Fruit fly (Drosophila melanogaster) whole organism, embryonic: Measurements from ENCODE around the gene Mybbp1A.
A peak's percentile ranks its signal among the peaks of the same experiment; 100 is the strongest.

Source experiments
- Asciz ChIP-seq: fragments of 200-800 bp; sonication (Bioruptor generic); optimal IDR thresholded peaks from 2 replicates; lab custom pipeline; 2017; ENCODE audit warnings: missing biosample characterization, mild to moderate bottlenecking, missing genetic modification characterization, missing genetic modification reagents
- CG11456 ChIP-seq: fragments of 200-800 bp; sonication (Bioruptor generic); IDR thresholded peaks from 3 replicates; pipeline ENCODE4 v1.3.6; 2022; ENCODE audit warnings: missing biosample characterization, missing genetic modification characterization
- CG11723 ChIP-seq: fragments of 200-800 bp; sonication (Bioruptor generic); optimal IDR thresholded peaks from 2 replicates; lab custom pipeline; 2017; ENCODE audit warnings: missing biosample characterization, mild to moderate bottlenecking, missing genetic modification characterization
- CG12391 ChIP-seq: fragments of 200-800 bp; sonication (Bioruptor generic); optimal IDR thresholded peaks from 3 replicates; lab custom pipeline; 2018; ENCODE audit warnings: missing biosample characterization, mild to moderate bottlenecking, missing genetic modification characterization, moderate library complexity
- CG15479 ChIP-seq: fragments of 200-800 bp; sonication (Bioruptor generic); optimal IDR thresholded peaks from 3 replicates; lab custom pipeline; 2019; ENCODE audit warnings: missing biosample characterization, mild to moderate bottlenecking, missing genetic modification characterization, moderate library complexity
- CG17328 ChIP-seq: fragments of 200-800 bp; sonication (Bioruptor generic); IDR thresholded peaks from 2 replicates; pipeline ENCODE4 v1.3.6; 2022; ENCODE audit warnings: missing biosample characterization, missing genetic modification characterization
- CG17612 ChIP-seq: fragments of 200-800 bp; sonication (Bioruptor generic); IDR thresholded peaks from 2 replicates; pipeline ENCODE4 v1.3.6; 2022; ENCODE audit warnings: missing biosample characterization, missing genetic modification characterization
- CG18619 ChIP-seq: fragments of 200-800 bp; sonication (Bioruptor generic); optimal IDR thresholded peaks from 3 replicates; lab custom pipeline; 2017; ENCODE audit warnings: missing biosample characterization, mild to moderate bottlenecking, missing genetic modification characterization
- CG2712 ChIP-seq: fragments of 200-800 bp; optimal IDR thresholded peaks from 3 replicates; lab custom pipeline; 2019; ENCODE audit warnings: missing biosample characterization, mild to moderate bottlenecking, missing genetic modification characterization, moderate library complexity
- CG34224 ChIP-seq: fragments of 200-800 bp; sonication (Bioruptor generic); IDR thresholded peaks from 3 replicates; pipeline ENCODE4 v1.3.6; 2022; ENCODE audit warnings: missing biosample characterization, missing genetic modification characterization; ENCODE audit not compliant: partially characterized antibody
- CG3726 ChIP-seq: fragments of 200-800 bp; sonication (Bioruptor generic); IDR thresholded peaks from 3 replicates; pipeline ENCODE4, ENCODE4 v1.3.6; 2022; ENCODE audit warnings: missing biosample characterization, missing genetic modification characterization
- CG43689 ChIP-seq: fragments of 200-800 bp; sonication (Bioruptor generic); IDR thresholded peaks from 2 replicates; pipeline ENCODE4 v1.3.6; 2022; ENCODE audit warnings: missing biosample characterization, missing genetic modification characterization
- CG4404 ChIP-seq: fragments of 200-800 bp; sonication (Bioruptor generic); IDR thresholded peaks from 2 replicates; pipeline ENCODE4 v1.3.6; 2022; ENCODE audit warnings: missing biosample characterization, missing genetic modification characterization
- CG4820 ChIP-seq: fragments of 200-800 bp; sonication (Bioruptor generic); optimal IDR thresholded peaks from 3 replicates; lab custom pipeline; 2016; ENCODE audit warnings: missing biosample characterization, missing genetic modification characterization
- CG6272 ChIP-seq: fragments of 200-800 bp; sonication (Bioruptor generic); IDR thresholded peaks from 2 replicates; pipeline ENCODE4 v1.3.6; 2022; ENCODE audit warnings: missing biosample characterization, missing genetic modification characterization
- CG6689 ChIP-seq: fragments of 200-800 bp; sonication (Bioruptor generic); IDR thresholded peaks from 2 replicates; pipeline ENCODE4 v1.3.6; 2022; ENCODE audit warnings: missing biosample characterization, missing genetic modification characterization
- CG7963 ChIP-seq: fragments of 200-800 bp; sonication (Bioruptor generic); IDR thresholded peaks from 3 replicates; pipeline ENCODE4 v1.3.6; 2022; ENCODE audit warnings: missing biosample characterization, missing genetic modification characterization; ENCODE audit not compliant: partially characterized antibody
- CHES-1-like ChIP-seq: fragments of 200-800 bp; sonication (Bioruptor generic); optimal IDR thresholded peaks from 2 replicates; lab custom pipeline; 2016; ENCODE audit warnings: missing biosample characterization, missing genetic modification characterization
- Dp ChIP-seq: fragments of 200-800 bp; sonication (Bioruptor generic); optimal IDR thresholded peaks from 2 replicates; lab custom pipeline; 2018; ENCODE audit warnings: missing biosample characterization, mild to moderate bottlenecking, missing genetic modification characterization, moderate library complexity
- E2f1 ChIP-seq: fragments of 200-800 bp; sonication (Bioruptor generic); IDR thresholded peaks from 2 replicates; pipeline ENCODE4 v1.3.6; 2022; ENCODE audit warnings: missing biosample characterization, missing genetic modification characterization
- Elba2 ChIP-seq: fragments of 200-800 bp; sonication (Bioruptor generic); optimal IDR thresholded peaks from 3 replicates; lab custom pipeline; 2016; ENCODE audit warnings: missing biosample characterization, missing genetic modification characterization
- H2.0 ChIP-seq: fragments of 200-800 bp; sonication (Bioruptor generic); IDR thresholded peaks from 2 replicates; pipeline ENCODE4 v1.3.6; 2022; ENCODE audit warnings: missing biosample characterization, missing genetic modification characterization
- HHEX ChIP-seq: fragments of 200-800 bp; sonication (Bioruptor generic); optimal IDR thresholded peaks from 3 replicates; lab custom pipeline; 2017; ENCODE audit warnings: missing biosample characterization, mild to moderate bottlenecking, missing genetic modification characterization, missing genetic modification reagents
- HmgD ChIP-seq: fragments of 200-800 bp; sonication (Bioruptor generic); optimal IDR thresholded peaks from 3 replicates; lab custom pipeline; 2016; ENCODE audit warnings: missing biosample characterization, missing genetic modification characterization
- Hr78 ChIP-seq, 2 experiments: fragments of 200-800 bp in 1 of 2; fragments of >200 bp in 1 of 2; sonication (Bioruptor generic) in 1 of 2; optimal IDR thresholded peaks; 2 replicates each; lab custom pipeline; 2017 to 2019; ENCODE audit warnings: missing biosample characterization in 2 of 2, missing genetic modification characterization in 2 of 2, mild to moderate bottlenecking in 1 of 2, moderate library complexity in 1 of 2
- Jarid2 ChIP-seq: fragments of 200-800 bp; sonication (Bioruptor generic); optimal IDR thresholded peaks from 3 replicates; lab custom pipeline; 2017; ENCODE audit warnings: mild to moderate bottlenecking, missing biosample characterization, missing genetic modification reagents, missing genetic modification characterization
- Lpt ChIP-seq: fragments of >200 bp; optimal IDR thresholded peaks from 2 replicates; lab custom pipeline; 2018; ENCODE audit warnings: missing biosample characterization, missing genetic modification characterization
- MBD-R2 ChIP-seq: fragments of 200-800 bp; sonication (Bioruptor generic); IDR thresholded peaks from 2 replicates; pipeline ENCODE4 v1.3.6; 2022; ENCODE audit warnings: missing biosample characterization, missing genetic modification characterization
- Meics ChIP-seq: fragments of 200-800 bp; sonication (Bioruptor generic); optimal IDR thresholded peaks from 2 replicates; lab custom pipeline; 2017; ENCODE audit warnings: missing biosample characterization, mild to moderate bottlenecking, missing genetic modification characterization
- Mrtf ChIP-seq: fragments of 200-800 bp; sonication (Bioruptor generic); IDR thresholded peaks from 3 replicates; pipeline ENCODE4 v1.3.6; 2022; ENCODE audit warnings: missing biosample characterization, missing genetic modification characterization
- Myb ChIP-seq: fragments of 200-800 bp; sonication (Bioruptor generic); optimal IDR thresholded peaks from 2 replicates; lab custom pipeline; 2016; ENCODE audit warnings: missing biosample characterization, missing genetic modification characterization
- Spps ChIP-seq: fragments of 200-800 bp; sonication (Bioruptor generic); optimal IDR thresholded peaks from 2 replicates; lab custom pipeline; 2018; ENCODE audit warnings: missing biosample characterization, mild to moderate bottlenecking, missing genetic modification characterization
- Ssrp ChIP-seq: fragments of 200-800 bp; sonication (Bioruptor generic); optimal IDR thresholded peaks from 2 replicates; lab custom pipeline; 2018; ENCODE audit warnings: missing biosample characterization, mild to moderate bottlenecking, missing genetic modification characterization, moderate library complexity
- Tbp ChIP-seq: fragments of >200 bp; optimal IDR thresholded peaks from 2 replicates; lab custom pipeline; 2018; ENCODE audit warnings: missing biosample characterization, missing genetic modification characterization
- cas ChIP-seq: fragments of 200-800 bp; sonication (Bioruptor generic); IDR thresholded peaks from 2 replicates; pipeline ENCODE4 v1.3.6; 2022; ENCODE audit warnings: missing biosample characterization, missing genetic modification characterization
- ci ChIP-seq: fragments of 200-800 bp; sonication (Bioruptor generic); IDR thresholded peaks from 3 replicates; pipeline ENCODE4 v1.3.6; 2022; ENCODE audit warnings: missing biosample characterization, missing genetic modification characterization
- fd64A ChIP-seq: fragments of 200-800 bp; sonication (Bioruptor generic); optimal IDR thresholded peaks from 3 replicates; lab custom pipeline; 2018; ENCODE audit warnings: missing biosample characterization, mild to moderate bottlenecking, missing genetic modification characterization
- ftz-f1 ChIP-seq: fragments of 200-800 bp; sonication (Bioruptor generic); optimal IDR thresholded peaks from 2 replicates; lab custom pipeline; 2016; ENCODE audit warnings: missing biosample characterization, missing genetic modification characterization
- hb ChIP-seq: fragments of 200-800 bp; sonication (Bioruptor generic); IDR thresholded peaks from 3 replicates; pipeline ENCODE4 v1.3.6; 2022; ENCODE audit warnings: missing biosample characterization, missing genetic modification characterization; ENCODE audit not compliant: partially characterized antibody
- her ChIP-seq: fragments of 200-800 bp; sonication (Bioruptor generic); optimal IDR thresholded peaks from 2 replicates; lab custom pipeline; 2016; ENCODE audit warnings: missing biosample characterization, missing genetic modification characterization
- jumu ChIP-seq: fragments of 200-800 bp; sonication (Bioruptor generic); optimal IDR thresholded peaks from 3 replicates; lab custom pipeline; 2016; ENCODE audit warnings: missing biosample characterization, missing genetic modification characterization
- kay ChIP-seq: fragments of 200-800 bp; sonication (Bioruptor generic); optimal IDR thresholded peaks from 2 replicates; lab custom pipeline; 2016; ENCODE audit warnings: missing biosample characterization, missing genetic modification characterization
- pfk ChIP-seq: fragments of 200-800 bp; sonication (Bioruptor generic); optimal IDR thresholded peaks from 2 replicates; lab custom pipeline; 2018; ENCODE audit warnings: missing biosample characterization, mild to moderate bottlenecking, missing genetic modification characterization, moderate library complexity
- pros ChIP-seq: fragments of 200-800 bp; sonication (Bioruptor generic); optimal IDR thresholded peaks from 3 replicates; lab custom pipeline; 2019; ENCODE audit warnings: missing biosample characterization, mild to moderate bottlenecking, missing genetic modification characterization, moderate library complexity
- psq ChIP-seq: fragments of 200-800 bp; sonication (Bioruptor generic); optimal IDR thresholded peaks from 2 replicates; lab custom pipeline; 2017; ENCODE audit warnings: missing biosample characterization, missing genetic modification characterization
- sug ChIP-seq: fragments of 200-800 bp; optimal IDR thresholded peaks from 2 replicates; lab custom pipeline; 2019; ENCODE audit warnings: missing biosample characterization, mild to moderate bottlenecking, missing genetic modification characterization, moderate library complexity
- ttk ChIP-seq: fragments of 200-800 bp; sonication (Bioruptor generic); IDR thresholded peaks from 2 replicates; pipeline ENCODE4 v2.1.2; 2022; ENCODE audit warnings: missing biosample characterization, missing genetic modification characterization
- z ChIP-seq: fragments of 200-800 bp; sonication (Bioruptor generic); IDR thresholded peaks from 3 replicates; pipeline ENCODE4 v1.3.6; 2022; ENCODE audit warnings: missing biosample characterization, missing genetic modification characterization
- zen ChIP-seq: fragments of 200-800 bp; sonication (Bioruptor generic); optimal IDR thresholded peaks from 3 replicates; lab custom pipeline; 2018; ENCODE audit warnings: missing biosample characterization, mild to moderate bottlenecking, missing genetic modification characterization, moderate library complexity
- zfh1 ChIP-seq: fragments of 200-800 bp; sonication (Bioruptor generic); IDR thresholded peaks from 3 replicates; pipeline ENCODE4 v1.3.6; 2022; ENCODE audit warnings: missing biosample characterization, missing genetic modification characterization
- zfh2 ChIP-seq: fragments of 200-800 bp; sonication (Bioruptor generic); optimal IDR thresholded peaks from 2 replicates; lab custom pipeline; 2016; ENCODE audit warnings: missing biosample characterization, missing genetic modification characterization

The Mybbp1A gene

dm6 chrX:654949-655348 is 25.4 kb downstream of the Mybbp1A start (continued):
- TF ChIP-seq CHES-1-like (GFP tag; lab: Kevin White, UChicago) = peak; percentile 91
- TF ChIP-seq Mrtf (GFP tag; lab: Robert Waterston, UW) = peak; percentile 96
- peak; percentile 69 for TF ChIP-seq pfk (GFP tag; lab: Kevin White, UChicago)
- TF ChIP-seq cas (GFP tag; lab: Robert Waterston, UW) = peak; percentile 89
- peak; percentile 8 for TF ChIP-seq Dp (GFP tag; lab: Kevin White, UChicago)
- TF ChIP-seq CG34224 (GFP tag; lab: Robert Waterston, UW) = no peak
- TF ChIP-seq CG3726 (GFP tag; lab: Robert Waterston, UW) = peak; percentile 95
- peak; percentile 95 for TF ChIP-seq fd64A (GFP tag; lab: Kevin White, UChicago)
- peak; percentile 92 for TF ChIP-seq CG17612 (GFP tag; lab: Robert Waterston, UW)
- peak; percentile 92 for TF ChIP-seq zfh2 (GFP tag; lab: Kevin White, UChicago)
- peak; percentile 55 for TF ChIP-seq pros (GFP tag; lab: Kevin White, UChicago)
- peak; percentile 23 for TF ChIP-seq Elba2 (GFP tag; lab: Kevin White, UChicago)
- TF ChIP-seq CG7963 = no peak
- peak; percentile 96 for TF ChIP-seq H2.0 (GFP tag; lab: Robert Waterston, UW)
- peak; percentile 91 for TF ChIP-seq CG2712 (tag; lab: Kevin White, UChicago)
- peak; percentile 59 for TF ChIP-seq psq (GFP tag; lab: Kevin White, UChicago)
- peak; percentile 93 for TF ChIP-seq MBD-R2 (GFP tag; lab: Robert Waterston, UW)
- TF ChIP-seq CG11723 (GFP tag; lab: Kevin White, UChicago) = peak; percentile 96
- TF ChIP-seq CG6272 (GFP tag; lab: Robert Waterston, UW) = peak; percentile 89
- peak; percentile 89 for TF ChIP-seq sug (tag; lab: Kevin White, UChicago)
- TF ChIP-seq CG11456 (GFP tag; lab: Robert Waterston, UW) = peak; percentile 97
- peak; percentile 81 for TF ChIP-seq Spps (tag; lab: Kevin White, UChicago)
- peak; percentile 63 for TF ChIP-seq CG15479 (GFP tag; lab: Kevin White, UChicago)
- TF ChIP-seq hb (GFP tag; lab: Robert Waterston, UW) = no peak
- TF ChIP-seq Ssrp = peak; percentile 91
- TF ChIP-seq Lpt (GFP tag; lab: Kevin White, UChicago) = no peak
- TF ChIP-seq E2f1 (GFP tag; lab: Robert Waterston, UW) = peak; percentile 96
- no peak for TF ChIP-seq ftz-f1
- TF ChIP-seq CG4820 = peak; percentile 92
- peak; percentile 93 for TF ChIP-seq jumu (GFP tag; lab: Kevin White, UChicago)
- TF ChIP-seq CG17328 (GFP tag; lab: Robert Waterston, UW) = peak; percentile 97
- peak; percentile 99 for TF ChIP-seq ci (GFP tag; lab: Robert Waterston, UW)
- TF ChIP-seq CG18619 (GFP tag; lab: Kevin White, UChicago) = peak; percentile 92
- peak; percentile 94 for TF ChIP-seq Asciz
- TF ChIP-seq zfh1 (GFP tag; lab: Robert Waterston, UW) = peak; percentile 98
- TF ChIP-seq zen (tag; lab: Kevin White, UChicago) = peak; percentile 86
- TF ChIP-seq Tbp (GFP tag; lab: Kevin White, UChicago) = no peak
- TF ChIP-seq CG6689 (GFP tag; lab: Robert Waterston, UW) = peak; percentile 96
- peak; percentile 74 for TF ChIP-seq Myb
- TF ChIP-seq z (GFP tag; lab: Robert Waterston, UW) = 0 out of 3 replicates have a peak, but pooled peaks have one; percentile 53
- peak; percentile 95 for TF ChIP-seq her (GFP tag; lab: Kevin White, UChicago)
- TF ChIP-seq Hr78 (GFP tag; optimal IDR thresholded peaks at IDR 0.05; lab: Kevin White, UChicago) = peak in 1 of 2 experiments; percentile 76
- peak; percentile 96 for TF ChIP-seq ttk
- peak; percentile 96 for TF ChIP-seq HHEX
- peak; percentile 89 for TF ChIP-seq CG4404 (GFP tag; lab: Robert Waterston, UW)
- peak; percentile 94 for TF ChIP-seq CG12391
- peak; percentile 75 for TF ChIP-seq kay (GFP tag; lab: Kevin White, UChicago)
- peak; percentile 85 for TF ChIP-seq CG43689 (GFP tag; lab: Robert Waterston, UW)
- no peak for TF ChIP-seq Jarid2 (GFP tag; lab: Kevin White, UChicago)
- peak; percentile 93 for TF ChIP-seq HmgD (GFP tag; lab: Kevin White, UChicago)
- peak; percentile 96 for TF ChIP-seq Meics (GFP tag; lab: Kevin White, UChicago)
